Worm (Caenorhabditis elegans) whole organism, L3 larva: ENCODE measurements around the gene dod-21.

ENCODE experiments used
- R02D3.7 ChIP-seq: fragments of 150-350 bp; optimal IDR thresholded peaks from 2 replicates; lab custom pipeline; 2014; ENCODE audit warnings: missing biosample characterization, missing genetic modification characterization
- fkh-10 ChIP-seq: sonication (generic microtip); optimal IDR thresholded peaks from 2 replicates; lab custom pipeline; 2017; ENCODE audit warnings: missing biosample characterization, missing genetic modification reagents, missing genetic modification characterization
- nhr-77 ChIP-seq: fragments of 150-350 bp; optimal IDR thresholded peaks from 2 replicates; lab custom pipeline; 2014; ENCODE audit warnings: missing biosample characterization, missing genetic modification characterization
- unc-39 ChIP-seq: sonication (generic microtip); optimal IDR thresholded peaks from 4 replicates; lab custom pipeline; 2017; ENCODE audit warnings: missing biosample characterization, missing genetic modification characterization
- ztf-11 ChIP-seq: fragments of 150-350 bp; optimal IDR thresholded peaks from 2 replicates; lab custom pipeline; 2014; ENCODE audit warnings: missing biosample characterization, missing genetic modification characterization

DNA sequence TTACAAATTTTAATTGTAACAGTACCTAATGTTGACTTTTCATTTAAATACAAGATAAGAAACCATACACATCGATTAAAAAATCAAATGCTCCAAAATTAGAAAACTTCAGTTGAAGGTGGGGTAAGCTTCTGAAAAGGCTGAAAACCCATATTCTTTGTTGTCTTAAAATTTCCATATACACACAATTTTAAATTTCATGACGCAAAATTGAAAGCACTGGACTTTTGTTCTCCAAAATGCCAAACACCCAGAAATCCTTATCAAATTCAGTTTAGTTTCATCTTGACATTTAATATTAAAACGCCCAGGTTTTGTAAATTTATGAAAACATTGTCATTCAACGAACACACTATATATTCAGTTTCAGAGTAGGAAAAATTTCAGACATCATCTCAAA, 23.6 kb downstream of the dod-21 start, which contains the start of gene F55G11.7:
- TF ChIP-seq nhr-77 (tag; lab: Kevin White, UChicago) (no peak), unc-39 (tag; lab: Kevin White, UChicago) (no peak), R02D3.7 (tag; lab: Kevin White, UChicago) (no peak), fkh-10 (GFP tag; lab: Kevin White, UChicago) (no peak), ztf-11 (tag; lab: Kevin White, UChicago) (no peak)
